Worm (Caenorhabditis elegans): ENCODE measurements around the gene ced-10.

- TF ChIP-seq egl-27 (tag; optimal IDR thresholded peaks at IDR 0.05) (no peak), nhr-11 (tag; optimal IDR thresholded peaks at IDR 0.05) (no peak), nhr-237 (tag; optimal IDR thresholded peaks at IDR 0.05) (no peak), unc-39 (tag; optimal IDR thresholded peaks at IDR 0.05) (no peak), skn-1 (tag; optimal IDR thresholded peaks at IDR 0.05) (no peak), unc-62 (GFP tag; optimal IDR thresholded peaks at IDR 0.05) (no peak), aly-2 (tag; optimal IDR thresholded peaks at IDR 0.05) (no peak)
Observed at ce11 chrIV:3509477-3510063, at the start of gene ced-10.
